Worm (Caenorhabditis elegans) whole organism, L1 larva: ENCODE results near the gene F42A6.2.

ENCODE experiments used
- blmp-1 ChIP-seq: fragments of 150-350 bp; optimal IDR thresholded peaks from 2 replicates; lab custom pipeline; 2014; ENCODE audit warnings: missing biosample characterization, missing genetic modification characterization
- egl-27 ChIP-seq, 2 experiments: fragments of 150-350 bp in 1 of 2; sonication (generic microtip); optimal IDR thresholded peaks; 3 replicates each; lab custom pipeline; 2017 to 2018; ENCODE audit warnings: missing biosample characterization in 2 of 2, missing genetic modification characterization in 2 of 2, missing genetic modification reagents in 2 of 2
- elt-2 ChIP-seq: sonication (generic microtip); optimal IDR thresholded peaks from 2 replicates; lab custom pipeline; 2016; ENCODE audit warnings: missing genetic modification characterization, mild to moderate bottlenecking, inconsistent platforms, missing compliant biosample characterization, missing genetic modification reagents
- hlh-4 ChIP-seq: sonication (generic microtip); optimal IDR thresholded peaks from 2 replicates; lab custom pipeline; 2016; ENCODE audit warnings: mild to moderate bottlenecking, missing genetic modification characterization, missing compliant biosample characterization
- lin-13 ChIP-seq: fragments of 150-350 bp; optimal IDR thresholded peaks from 2 replicates; lab custom pipeline; 2014; ENCODE audit warnings: missing biosample characterization, missing genetic modification reagents, missing genetic modification characterization
- lin-15B ChIP-seq: fragments of 150-350 bp; sonication (generic microtip); optimal IDR thresholded peaks from 3 replicates; lab custom pipeline; 2014; ENCODE audit warnings: missing biosample characterization, missing genetic modification characterization
- nhr-76 ChIP-seq: sonication (generic microtip); optimal IDR thresholded peaks from 2 replicates; lab custom pipeline; 2017; ENCODE audit warnings: missing biosample characterization, missing genetic modification characterization
- sptf-1 ChIP-seq: fragments of 150-350 bp; optimal IDR thresholded peaks from 2 replicates; lab custom pipeline; 2014; ENCODE audit warnings: missing biosample characterization, missing genetic modification characterization
- zip-4 ChIP-seq: fragments of 200-800 bp; sonication (Bioruptor generic); optimal IDR thresholded peaks from 2 replicates; lab custom pipeline; 2018; ENCODE audit warnings: mild to moderate bottlenecking, missing genetic modification characterization, moderate library complexity, missing compliant biosample characterization
- ztf-11 ChIP-seq, 2 experiments: sonication (generic microtip); optimal IDR thresholded peaks; 2 replicates each; lab custom pipeline; 2016 to 2017; ENCODE audit warnings: missing genetic modification characterization in 2 of 2, missing biosample characterization in 1 of 2, missing compliant biosample characterization in 1 of 2

- TF ChIP-seq elt-2 (tag; lab: Kevin White, UChicago) (peak; percentile 86), nhr-76 (tag; lab: Kevin White, UChicago) (no peak), sptf-1 (no peak), lin-13 (GFP tag; lab: Kevin White, UChicago) (peak; percentile 92), blmp-1 (tag; lab: Kevin White, UChicago) (peak; percentile 99), egl-27 (tag; optimal IDR thresholded peaks at IDR 0.05; lab: Kevin White, UChicago) (peak in 1 of 2 experiments; percentile 55), lin-15B (tag; lab: Kevin White, UChicago) (peak; percentile 67), ztf-11 (tag; optimal IDR thresholded peaks at IDR 0.05; lab: Kevin White, UChicago) (peak in 1 of 2 experiments; percentile 83), zip-4 (GFP tag; lab: Kevin White, UChicago) (peak; percentile 74), hlh-4 (tag; lab: Kevin White, UChicago) (no peak)
These were observed 43.3 kb downstream of the F42A6.2 start for ce11 chrIV:3384593-3384992.
